Worm (Caenorhabditis elegans): Measurements from ENCODE around the gene nspg-9.
"Not testable (repeated sequence)": the region's sequence is repeated elsewhere in the genome, so short reads cannot be mapped to it uniquely, and the experiment has no call there.

nspg-9 gene

ce11 chrIV:14427395-14427794, 29.3 kb upstream of the nspg-9 start, which contains the start of gene F55B11.5:
F55B11.5 (plus strand) TSS chrIV:14427695.
- not testable (repeated sequence) for TF ChIP-seq egl-5, egl-27, pqm-1 (tag; optimal IDR thresholded peaks at IDR 0.05)

ce11 chrIV:14430853-14431252, 25.8 kb upstream of the nspg-9 start, which contains the start of gene F55B11.4:
F55B11.4 (minus strand) TSS chrIV:14430920.
- TF ChIP-seq fkh-10 (GFP tag; optimal IDR thresholded peaks at IDR 0.05) (no peak), pqm-1 (tag; optimal IDR thresholded peaks at IDR 0.05) (peak; percentile 87), elt-2 (tag; optimal IDR thresholded peaks at IDR 0.05) (peak; percentile 88), nhr-25 (tag; optimal IDR thresholded peaks at IDR 0.05) (no peak), nhr-67 (tag; optimal IDR thresholded peaks at IDR 0.05) (no peak), pha-4 (tag; optimal IDR thresholded peaks at IDR 0.05) (peak; percentile 65), ztf-4 (tag; optimal IDR thresholded peaks at IDR 0.05) (no peak), nfya-1 (tag; optimal IDR thresholded peaks at IDR 0.05; ENCODE audit: insufficient read depth) (no peak), ceh-16 (tag; optimal IDR thresholded peaks at IDR 0.05) (no peak), elt-3 (tag; optimal IDR thresholded peaks at IDR 0.05) (no peak), lin-15B (tag; optimal IDR thresholded peaks at IDR 0.05) (no peak)

- TF ChIP-seq ceh-9 (tag; optimal IDR thresholded peaks at IDR 0.05) (no peak), nfya-1 (tag; optimal IDR thresholded peaks at IDR 0.05; ENCODE audit: insufficient read depth) (no peak), hmg-11 (tag; optimal IDR thresholded peaks at IDR 0.05) (no peak), nhr-28 (tag; optimal IDR thresholded peaks at IDR 0.05) (no peak), fos-1 (tag; optimal IDR thresholded peaks at IDR 0.05) (no peak), lin-15B (tag; optimal IDR thresholded peaks at IDR 0.05) (no peak), nhr-11 (tag; optimal IDR thresholded peaks at IDR 0.05) (no peak), ceh-16 (tag; optimal IDR thresholded peaks at IDR 0.05) (no peak), elt-1 (tag; optimal IDR thresholded peaks at IDR 0.05) (no peak), nhr-237 (tag; optimal IDR thresholded peaks at IDR 0.05) (no peak), ceh-82 (tag; optimal IDR thresholded peaks at IDR 0.05) (no peak), nhr-67 (tag; optimal IDR thresholded peaks at IDR 0.05) (no peak), mml-1 (tag; optimal IDR thresholded peaks at IDR 0.05) (no peak), ceh-28 (tag; optimal IDR thresholded peaks at IDR 0.05) (no peak), daf-12 (tag; optimal IDR thresholded peaks at IDR 0.05) (no peak), ztf-4 (tag; optimal IDR thresholded peaks at IDR 0.05) (no peak), unc-62 (GFP tag; optimal IDR thresholded peaks at IDR 0.05) (no peak), aly-2 (tag; optimal IDR thresholded peaks at IDR 0.05) (no peak), unc-39 (tag; optimal IDR thresholded peaks at IDR 0.05) (no peak), nhr-23 (tag; optimal IDR thresholded peaks at IDR 0.05) (no peak)
Observed at ce11 chrIV:14435902-14436301, 20.8 kb upstream of the nspg-9 start.

ce11 chrIV:14437391-14437790, 19.3 kb upstream of the nspg-9 start:
- TF ChIP-seq fkh-10 (GFP tag; optimal IDR thresholded peaks at IDR 0.05) (no peak), tbx-2 (tag; optimal IDR thresholded peaks at IDR 0.05) (no peak), pha-4 (tag; optimal IDR thresholded peaks at IDR 0.05) (no peak), nfya-1 (tag; optimal IDR thresholded peaks at IDR 0.05; ENCODE audit: insufficient read depth) (peak; percentile 72), ztf-4 (tag; optimal IDR thresholded peaks at IDR 0.05) (no peak), nhr-12 (tag; optimal IDR thresholded peaks at IDR 0.05) (no peak), nhr-28 (tag; optimal IDR thresholded peaks at IDR 0.05) (no peak), nhr-25 (tag; optimal IDR thresholded peaks at IDR 0.05) (no peak)

ce11 chrIV:14444077-14444476, 12.6 kb upstream of the nspg-9 start, which contains the start of gene tra-3:
tra-3 (minus strand) TSS chrIV:14444183.
- TF ChIP-seq hmg-11 (tag; optimal IDR thresholded peaks at IDR 0.05) (no peak), daf-12 (tag; optimal IDR thresholded peaks at IDR 0.05) (no peak), fkh-2 (tag; optimal IDR thresholded peaks at IDR 0.05) (no peak), nhr-76 (tag; optimal IDR thresholded peaks at IDR 0.05) (no peak), pqm-1 (tag; optimal IDR thresholded peaks at IDR 0.05) (no peak), elt-2 (tag; optimal IDR thresholded peaks at IDR 0.05) (no peak), ceh-82 (tag; optimal IDR thresholded peaks at IDR 0.05) (no peak), egl-27 (tag; optimal IDR thresholded peaks at IDR 0.05) (no peak), zag-1 (tag; optimal IDR thresholded peaks at IDR 0.05) (no peak), ama-1 (optimal IDR thresholded peaks at IDR 0.05) (no peak), nhr-28 (tag; optimal IDR thresholded peaks at IDR 0.05) (no peak), unc-39 (tag; optimal IDR thresholded peaks at IDR 0.05) (no peak), nhr-23 (tag; optimal IDR thresholded peaks at IDR 0.05) (no peak), unc-62 (GFP tag; optimal IDR thresholded peaks at IDR 0.05) (no peak), mml-1 (tag; optimal IDR thresholded peaks at IDR 0.05) (no peak), nhr-43 (tag; optimal IDR thresholded peaks at IDR 0.05; ENCODE audit: poor library complexity, severe bottlenecking) (no peak), mdl-1 (tag; optimal IDR thresholded peaks at IDR 0.05) (no peak), aly-2 (tag; optimal IDR thresholded peaks at IDR 0.05) (no peak), lsy-12 (tag; optimal IDR thresholded peaks at IDR 0.05) (no peak)

All from whole organism, L3 larva.